In the genomic region with DNA sequence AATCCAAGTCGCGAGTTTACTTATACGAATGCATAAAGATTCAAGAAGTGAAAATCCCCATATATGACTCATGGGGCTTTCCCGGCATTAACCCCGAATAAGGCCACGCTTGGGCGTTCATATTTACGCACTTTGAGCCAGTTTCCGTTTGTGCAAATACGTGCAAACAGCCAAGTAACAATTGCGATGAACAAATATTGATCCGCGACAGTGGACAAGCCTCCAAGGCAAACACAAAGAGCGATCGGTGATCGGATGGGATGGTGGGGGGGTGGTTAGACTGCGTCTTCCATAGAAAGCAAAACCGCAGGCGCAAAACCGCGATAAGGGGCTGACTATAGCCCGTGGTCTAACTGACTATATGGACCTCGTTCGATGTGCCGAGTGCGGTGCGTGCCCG, we compare ENCODE assay signal across 1 fruit fly cellular context.
A peak's percentile ranks its signal among the peaks of the same experiment; 100 is the strongest.
TF ChIP-seq lines count a peak whose summit lies in the region.

No protein-coding gene starts in this region.

TF ChIP-seq in whole organism, embryonic, 481 proteins besides CTCF, POLR2A, EP300 and RAD21 (continued from another document):
- TF ChIP-seq klu (GFP tag; IDR thresholded peaks at IDR 0.05; lab: Robert Waterston, UW) (no peak), en (GFP tag; optimal IDR thresholded peaks at IDR 0.05; lab: Kevin White, UChicago) (no peak), sqz (GFP tag; optimal IDR thresholded peaks at IDR 0.05; lab: Kevin White, UChicago) (no peak), dan (GFP tag; IDR thresholded peaks at IDR 0.05; lab: Robert Waterston, UW) (no peak), Sry-β (GFP tag; optimal IDR thresholded peaks at IDR 0.05; lab: Kevin White, UChicago) (no peak), Hey (tag; optimal IDR thresholded peaks at IDR 0.05; lab: Kevin White, UChicago) (no peak), Dad (GFP tag; optimal IDR thresholded peaks at IDR 0.05; lab: Kevin White, UChicago) (no peak), CG18599 (GFP tag; optimal IDR thresholded peaks at IDR 0.05; lab: Kevin White, UChicago) (peak; percentile 27), aop (GFP tag; IDR thresholded peaks at IDR 0.05; lab: Robert Waterston, UW) (no peak), CG18619 (GFP tag; optimal IDR thresholded peaks at IDR 0.05; lab: Kevin White, UChicago) (no peak), Antp (GFP tag; optimal IDR thresholded peaks at IDR 0.05; lab: Kevin White, UChicago) (no peak), Ptx1 (GFP tag; IDR thresholded peaks at IDR 0.05; lab: Robert Waterston, UW) (no peak), CG33213 (GFP tag; optimal IDR thresholded peaks at IDR 0.05; lab: Kevin White, UChicago) (no peak), Hand (GFP tag; optimal IDR thresholded peaks at IDR 0.05; lab: Kevin White, UChicago) (no peak), Gug (GFP tag; IDR thresholded peaks at IDR 0.05; lab: Robert Waterston, UW) (no peak), YL-1 (GFP tag; optimal IDR thresholded peaks at IDR 0.05; lab: Kevin White, UChicago) (no peak), ro (GFP tag; IDR thresholded peaks at IDR 0.05; lab: Robert Waterston, UW) (no peak), org-1 (GFP tag; optimal IDR thresholded peaks at IDR 0.05; lab: Kevin White, UChicago) (peak; percentile 9), Tbp (GFP tag; optimal IDR thresholded peaks at IDR 0.05; lab: Kevin White, UChicago) (no peak), CG7271 (tag; optimal IDR thresholded peaks at IDR 0.05; lab: Kevin White, UChicago) (no peak), chm (GFP tag; IDR thresholded peaks at IDR 0.05; lab: Robert Waterston, UW) (no peak), sens (GFP tag; lab: Kevin White, UChicago) (peak; percentile 73), CG11560 (tag; IDR thresholded peaks at IDR 0.05; lab: Robert Waterston, UW) (no peak), seq (GFP tag; IDR thresholded peaks at IDR 0.05; lab: Robert Waterston, UW) (0 out of 2 replicates have a peak, but pooled peaks have one; percentile 15), abd-A (tag; optimal IDR thresholded peaks at IDR 0.05; lab: Kevin White, UChicago) (no peak), C15 (GFP tag; IDR thresholded peaks at IDR 0.05; lab: Robert Waterston, UW) (0 out of 3 replicates have a peak, but pooled peaks have one; percentile 46), Atf6 (GFP tag; IDR thresholded peaks at IDR 0.05; lab: Robert Waterston, UW) (no peak), cas (GFP tag; IDR thresholded peaks at IDR 0.05; lab: Robert Waterston, UW) (no peak), Mad (GFP tag; optimal IDR thresholded peaks at IDR 0.05; lab: Kevin White, UChicago) (no peak), fd64A (GFP tag; optimal IDR thresholded peaks at IDR 0.05; lab: Kevin White, UChicago) (peak; percentile 26), tna (GFP tag; IDR thresholded peaks at IDR 0.05; lab: Robert Waterston, UW; ENCODE audit: partially characterized antibody) (no peak), repo (GFP tag; optimal IDR thresholded peaks at IDR 0.05; lab: Kevin White, UChicago) (peak; percentile 28), Neu2 (GFP tag; optimal IDR thresholded peaks at IDR 0.05; lab: Kevin White, UChicago; ENCODE audit: borderline replicate concordance) (no peak), kni (GFP tag; optimal IDR thresholded peaks at IDR 0.05; lab: Kevin White, UChicago) (no peak), CG10321 (GFP tag; IDR thresholded peaks at IDR 0.05; lab: Robert Waterston, UW) (no peak), Spps (tag; optimal IDR thresholded peaks at IDR 0.05; lab: Kevin White, UChicago) (no peak), maf-S (GFP tag; optimal IDR thresholded peaks at IDR 0.05; lab: Kevin White, UChicago) (no peak), Elba2 (GFP tag; optimal IDR thresholded peaks at IDR 0.05; lab: Kevin White, UChicago) (no peak), CG10565 (GFP tag; optimal IDR thresholded peaks at IDR 0.05; lab: Kevin White, UChicago) (no peak), CG12769 (tag; optimal IDR thresholded peaks at IDR 0.05; lab: Kevin White, UChicago) (no peak), CG3838 (GFP tag; optimal IDR thresholded peaks at IDR 0.05; lab: Kevin White, UChicago) (no peak), ems (GFP tag; optimal IDR thresholded peaks at IDR 0.05; lab: Kevin White, UChicago) (no peak), CG17186 (GFP tag; optimal IDR thresholded peaks at IDR 0.05; lab: Kevin White, UChicago) (no peak), run (tag; optimal IDR thresholded peaks at IDR 0.05; lab: Kevin White, UChicago) (no peak), ttk (GFP tag; IDR thresholded peaks at IDR 0.05; lab: Robert Waterston, UW) (no peak), Xrp1 (GFP tag; IDR thresholded peaks at IDR 0.05; lab: Robert Waterston, UW) (no peak), toy (GFP tag; IDR thresholded peaks at IDR 0.05; lab: Robert Waterston, UW) (no peak), CG13287 (GFP tag; IDR thresholded peaks at IDR 0.05; lab: Robert Waterston, UW; ENCODE audit: partially characterized antibody) (no peak), emc (GFP tag; optimal IDR thresholded peaks at IDR 0.05; lab: Kevin White, UChicago) (no peak), Scr (GFP tag; IDR thresholded peaks at IDR 0.05; lab: Robert Waterston, UW; ENCODE audit: partially characterized antibody) (no peak), CG7556 (GFP tag; optimal IDR thresholded peaks at IDR 0.05; lab: Kevin White, UChicago) (no peak), Awh (GFP tag; IDR thresholded peaks at IDR 0.05; lab: Robert Waterston, UW) (no peak), CG3281 (GFP tag; optimal IDR thresholded peaks at IDR 0.05; lab: Kevin White, UChicago) (peak; percentile 14), sob (GFP tag; IDR thresholded peaks at IDR 0.05; lab: Robert Waterston, UW) (no peak; the same call in 1 of the 2 replicates), cad (GFP tag; optimal IDR thresholded peaks at IDR 0.05; lab: Kevin White, UChicago) (no peak), psq (GFP tag; optimal IDR thresholded peaks at IDR 0.05; lab: Kevin White, UChicago) (no peak), CG18011 (GFP tag; optimal IDR thresholded peaks at IDR 0.05; lab: Kevin White, UChicago) (no peak), ab (GFP tag; optimal IDR thresholded peaks at IDR 0.05; lab: Kevin White, UChicago) (no peak), CG12219 (GFP tag; optimal IDR thresholded peaks at IDR 0.05; lab: Kevin White, UChicago) (no peak), CG2875 (GFP tag; optimal IDR thresholded peaks at IDR 0.05; lab: Kevin White, UChicago) (peak; percentile 47), inv (GFP tag; IDR thresholded peaks at IDR 0.05; lab: Robert Waterston, UW; ENCODE audit: partially characterized antibody) (no peak), bbx (GFP tag; IDR thresholded peaks at IDR 0.05; lab: Robert Waterston, UW; ENCODE audit: partially characterized antibody) (no peak), Sox100B (GFP tag; optimal IDR thresholded peaks at IDR 0.05; lab: Kevin White, UChicago) (no peak), mirr (GFP tag; optimal IDR thresholded peaks at IDR 0.05; lab: Kevin White, UChicago) (peak; percentile 59), Dref (GFP tag; IDR thresholded peaks at IDR 0.05; lab: Robert Waterston, UW) (no peak), CG3407 (GFP tag; optimal IDR thresholded peaks at IDR 0.05; lab: Kevin White, UChicago) (peak; percentile 46), Optix (GFP tag; IDR thresholded peaks at IDR 0.05; lab: Robert Waterston, UW) (no peak), D19A (tag; optimal IDR thresholded peaks at IDR 0.05; lab: Kevin White, UChicago) (no peak), CG30020 (tag; optimal IDR thresholded peaks at IDR 0.05; lab: Kevin White, UChicago) (no peak), CG6272 (GFP tag; IDR thresholded peaks at IDR 0.05; lab: Robert Waterston, UW) (no peak), CG4854 (GFP tag; optimal IDR thresholded peaks at IDR 0.05; lab: Kevin White, UChicago) (no peak), hkb (optimal IDR thresholded peaks at IDR 0.05; lab: Kevin White, UChicago) (no peak), hkb (GFP tag; IDR thresholded peaks at IDR 0.05; lab: Robert Waterston, UW) (0 out of 2 replicates have a peak, but pooled peaks have one; percentile 31), p53 (GFP tag; optimal IDR thresholded peaks at IDR 0.05; lab: Kevin White, UChicago) (no peak), CG15011 (GFP tag; optimal IDR thresholded peaks at IDR 0.05; lab: Kevin White, UChicago) (no peak), nerfin-1 (tag; optimal IDR thresholded peaks at IDR 0.05; lab: Kevin White, UChicago) (no peak), CG7745 (tag; optimal IDR thresholded peaks at IDR 0.05; lab: Kevin White, UChicago) (no peak), fd96Cb (tag; optimal IDR thresholded peaks at IDR 0.05; lab: Kevin White, UChicago) (no peak), CG3726 (GFP tag; IDR thresholded peaks at IDR 0.05; lab: Robert Waterston, UW) (0 out of 3 replicates have a peak, but pooled peaks have one; percentile 30), Meics (GFP tag; optimal IDR thresholded peaks at IDR 0.05; lab: Kevin White, UChicago) (no peak), Usf (GFP tag; optimal IDR thresholded peaks at IDR 0.05; lab: Kevin White, UChicago) (no peak), nom (GFP tag; optimal IDR thresholded peaks at IDR 0.05; lab: Kevin White, UChicago) (peak; percentile 87), HLH3B (GFP tag; IDR thresholded peaks at IDR 0.05; lab: Robert Waterston, UW) (peak; percentile 41; the same call in 1 of the 2 replicates), CG10979 (tag; optimal IDR thresholded peaks at IDR 0.05; lab: Kevin White, UChicago) (no peak), grau (tag; optimal IDR thresholded peaks at IDR 0.05; lab: Kevin White, UChicago) (no peak), fd102C (GFP tag; optimal IDR thresholded peaks at IDR 0.05; lab: Kevin White, UChicago) (no peak), Dek (tag; optimal IDR thresholded peaks at IDR 0.05; lab: Kevin White, UChicago) (no peak), CG17802 (tag; optimal IDR thresholded peaks at IDR 0.05; lab: Kevin White, UChicago) (peak; percentile 0), Fer3 (tag; optimal IDR thresholded peaks at IDR 0.05; lab: Kevin White, UChicago) (peak; percentile 17), NC2β (GFP tag; optimal IDR thresholded peaks at IDR 0.05; lab: Kevin White, UChicago) (no peak), crc (GFP tag; optimal IDR thresholded peaks at IDR 0.05; lab: Kevin White, UChicago) (no peak), ftz-f1 (GFP tag; optimal IDR thresholded peaks at IDR 0.05; lab: Kevin White, UChicago) (no peak), CG32767 (GFP tag; IDR thresholded peaks at IDR 0.05; lab: Robert Waterston, UW) (no peak), CkIIα-i1 (GFP tag; IDR thresholded peaks at IDR 0.05; lab: Robert Waterston, UW) (no peak), NK7.1 (GFP tag; optimal IDR thresholded peaks at IDR 0.05; lab: Kevin White, UChicago) (no peak), CG14014 (GFP tag; IDR thresholded peaks at IDR 0.05; lab: Robert Waterston, UW) (peak; percentile 37; the same call in 1 of the 2 replicates), CG10959 (GFP tag; IDR thresholded peaks at IDR 0.05; lab: Robert Waterston, UW) (no peak), CG1602 (GFP tag; optimal IDR thresholded peaks at IDR 0.05; lab: Kevin White, UChicago) (no peak), CG10267 (tag; optimal IDR thresholded peaks at IDR 0.05; lab: Kevin White, UChicago) (no peak), CG2889 (GFP tag; IDR thresholded peaks at IDR 0.05; lab: Robert Waterston, UW) (no peak), CG17612 (GFP tag; IDR thresholded peaks at IDR 0.05; lab: Robert Waterston, UW) (no peak), jigr1 (GFP tag; IDR thresholded peaks at IDR 0.05; lab: Robert Waterston, UW) (no peak), CG8924 (tag; optimal IDR thresholded peaks at IDR 0.05; lab: Kevin White, UChicago) (no peak), ash1 (GFP tag; optimal IDR thresholded peaks at IDR 0.05; lab: Kevin White, UChicago) (no peak), br (optimal IDR thresholded peaks at IDR 0.05; lab: Kevin White, UChicago) (no peak), CG13894 (tag; optimal IDR thresholded peaks at IDR 0.05; lab: Kevin White, UChicago) (no peak), tx (GFP tag; optimal IDR thresholded peaks at IDR 0.05; lab: Kevin White, UChicago) (no peak), mld (GFP tag; IDR thresholded peaks at IDR 0.05; lab: Robert Waterston, UW; ENCODE audit: partially characterized antibody) (no peak), Ets97D (GFP tag; optimal IDR thresholded peaks at IDR 0.05; lab: Kevin White, UChicago) (no peak), CG10274 (GFP tag; optimal IDR thresholded peaks at IDR 0.05; lab: Kevin White, UChicago) (no peak), zfh1 (GFP tag; IDR thresholded peaks at IDR 0.05; lab: Robert Waterston, UW) (no peak; the same call in 2 of the 3 replicates), zen2 (GFP tag; IDR thresholded peaks at IDR 0.05; lab: Robert Waterston, UW; ENCODE audit: partially characterized antibody) (no peak), NFAT (GFP tag; IDR thresholded peaks at IDR 0.05; lab: Robert Waterston, UW) (no peak), Mes4 (GFP tag; optimal IDR thresholded peaks at IDR 0.05; lab: Kevin White, UChicago) (no peak), Hmr (GFP tag; optimal IDR thresholded peaks at IDR 0.05; lab: Kevin White, UChicago) (peak; percentile 7), Chrac-16 (GFP tag; optimal IDR thresholded peaks at IDR 0.05; lab: Kevin White, UChicago) (no peak), pita (GFP tag; optimal IDR thresholded peaks at IDR 0.05; lab: Kevin White, UChicago) (no peak), CG7928 (GFP tag; optimal IDR thresholded peaks at IDR 0.05; lab: Kevin White, UChicago) (no peak), Mrtf (GFP tag; IDR thresholded peaks at IDR 0.05; lab: Robert Waterston, UW) (peak; percentile 52; the same call in 2 of the 3 replicates), scrt (GFP tag; optimal IDR thresholded peaks at IDR 0.05; lab: Kevin White, UChicago) (no peak), BEAF-32 (GFP tag; optimal IDR thresholded peaks at IDR 0.05; lab: Kevin White, UChicago) (no peak), CG8478 (optimal IDR thresholded peaks at IDR 0.05; lab: Kevin White, UChicago) (no peak), gfzf (GFP tag; optimal IDR thresholded peaks at IDR 0.05; lab: Kevin White, UChicago) (no peak), H15 (GFP tag; IDR thresholded peaks at IDR 0.05; lab: Robert Waterston, UW) (no peak), knrl (GFP tag; IDR thresholded peaks at IDR 0.05; lab: Robert Waterston, UW; ENCODE audit: partially characterized antibody) (no peak), lov (optimal IDR thresholded peaks at IDR 0.05; lab: Kevin White, UChicago) (no peak), lov (GFP tag; IDR thresholded peaks at IDR 0.05; lab: Robert Waterston, UW) (no peak), CG4617 (GFP tag; optimal IDR thresholded peaks at IDR 0.05; lab: Kevin White, UChicago; ENCODE audit: borderline replicate concordance) (no peak)
